Worm (Caenorhabditis elegans): ENCODE measurements around the gene C14A11.6.

The C14A11.6 gene

DNA sequence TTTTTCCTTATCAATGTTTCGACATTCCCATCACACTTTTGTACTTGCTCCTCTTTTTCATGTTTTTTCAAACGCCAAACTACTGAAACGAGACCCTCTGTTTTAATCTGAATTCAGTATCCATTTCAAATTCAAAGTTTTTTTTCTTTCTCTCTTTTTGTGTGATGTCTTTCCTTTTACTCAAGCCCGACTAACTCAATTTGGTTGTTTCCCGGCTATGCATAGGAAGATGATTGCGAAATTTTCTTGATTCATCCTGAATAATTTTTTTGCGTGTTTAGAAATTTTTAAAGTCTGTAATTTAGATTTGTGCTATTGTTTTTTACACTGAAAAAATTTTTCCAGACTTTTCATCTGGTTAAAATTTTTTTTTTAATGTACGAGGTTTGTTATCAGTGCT is 49.7 kb downstream of the C14A11.6 start:
- TF ChIP-seq tbx-9 (tag; optimal IDR thresholded peaks at IDR 0.05; ENCODE audit: borderline replicate concordance) = no peak
- TF ChIP-seq F37B4.10 (GFP tag; IDR thresholded peaks at IDR 0.05) = no peak
- no peak for TF ChIP-seq madf-6 (GFP tag; IDR thresholded peaks at IDR 0.05)
- TF ChIP-seq die-1 (tag; optimal IDR thresholded peaks at IDR 0.05) = no peak
- no peak for TF ChIP-seq F57C9.4 (tag; optimal IDR thresholded peaks at IDR 0.05)
- no peak for TF ChIP-seq let-607 (tag; optimal IDR thresholded peaks at IDR 0.05)
- TF ChIP-seq cebp-1 (GFP tag; IDR thresholded peaks at IDR 0.05) = no peak
- TF ChIP-seq cebp-1 (tag; optimal IDR thresholded peaks at IDR 0.05) = peak; percentile 76
- TF ChIP-seq ceh-58 (GFP tag; IDR thresholded peaks at IDR 0.05) = no peak
- peak; percentile 9 for TF ChIP-seq nhr-80 (tag; optimal IDR thresholded peaks at IDR 0.05)

DNA sequence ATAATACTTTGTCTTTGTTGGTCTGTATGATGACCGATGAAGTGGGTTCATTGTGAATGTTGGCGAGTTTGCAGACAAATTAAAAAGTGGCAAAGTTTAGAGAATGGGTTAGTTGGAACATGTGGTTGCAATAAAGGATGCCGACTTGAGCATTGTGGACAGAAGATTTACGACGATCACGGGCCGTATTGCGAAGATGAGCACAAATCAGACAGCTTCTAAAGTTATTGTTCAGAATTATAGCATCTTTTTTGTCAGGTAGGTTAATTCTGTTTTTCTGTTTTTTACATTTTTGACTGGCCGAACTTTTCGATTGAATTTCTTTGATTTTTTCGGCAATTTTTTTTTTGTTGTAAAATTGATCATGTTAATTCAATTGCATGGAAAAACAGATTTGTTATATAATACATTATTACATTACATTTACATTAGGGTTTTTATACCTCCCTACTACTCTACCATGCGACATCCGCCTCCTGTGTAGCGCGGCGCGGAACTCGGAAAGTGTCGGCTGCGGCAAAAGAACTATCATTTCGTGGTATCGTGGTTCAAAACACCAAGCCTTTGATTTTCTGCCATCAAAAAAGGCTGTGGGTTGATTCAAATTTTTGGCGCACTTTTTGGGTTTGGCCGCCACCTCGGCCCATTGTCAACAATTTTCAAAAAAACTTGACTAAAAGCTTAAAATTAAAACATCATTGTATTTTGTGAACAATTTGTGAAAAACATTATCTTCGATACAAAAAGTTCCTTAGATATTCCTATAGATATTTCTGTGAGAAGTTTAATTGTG is 50.3 kb downstream of the C14A11.6 start, which contains the start of gene unc-2:
Gene unc-2 (minus strand): TSS at position 51 of the 793 bp plus-strand sequence.
- TF ChIP-seq atf-7 (tag; optimal IDR thresholded peaks at IDR 0.05) = no peak
- no peak for TF ChIP-seq lsy-27 (tag; optimal IDR thresholded peaks at IDR 0.05; ENCODE audit: borderline replicate concordance, insufficient read depth)
- no peak for TF ChIP-seq egl-18 (GFP tag; IDR thresholded peaks at IDR 0.05)
- TF ChIP-seq snpc-1.1 (tag; optimal IDR thresholded peaks at IDR 0.05; ENCODE audit: insufficient read depth) = peak; percentile 80
- TF ChIP-seq ztf-25 (GFP tag; IDR thresholded peaks at IDR 0.05) = no peak
- TF ChIP-seq dpl-1 (GFP tag; optimal IDR thresholded peaks at IDR 0.05) = no peak
- no peak for TF ChIP-seq Y95B8A.8 (GFP tag; IDR thresholded peaks at IDR 0.05)
- no peak for TF ChIP-seq lin-40 (tag; optimal IDR thresholded peaks at IDR 0.05)
- no peak for TF ChIP-seq unc-62 (GFP tag; optimal IDR thresholded peaks at IDR 0.05)
- TF ChIP-seq ets-4 (GFP tag; optimal IDR thresholded peaks at IDR 0.05) = no peak
- TF ChIP-seq tbp1 (GFP tag; optimal IDR thresholded peaks at IDR 0.05) = no peak
- no peak for TF ChIP-seq F52B5.7 (tag; optimal IDR thresholded peaks at IDR 0.05)
- TF ChIP-seq lin-35 (GFP tag; optimal IDR thresholded peaks at IDR 0.05) = no peak
- no peak for TF ChIP-seq tlf-1 (GFP tag; optimal IDR thresholded peaks at IDR 0.05)
- no peak for TF ChIP-seq hmg-20 (GFP tag; IDR thresholded peaks at IDR 0.05)
- TF ChIP-seq snpc-4 (GFP tag; optimal IDR thresholded peaks at IDR 0.05) = peak; percentile 59
- TF ChIP-seq snpc-4 (tag; optimal IDR thresholded peaks at IDR 0.05) = peak in 3 of 4 experiments; percentile 67 to 88 (median 73)
